Worm (Caenorhabditis elegans) whole organism, L1 larva: Measurements from ENCODE around the gene Y1B5A.1.

Source experiments
- C04F5.9 ChIP-seq: sonication (generic microtip); optimal IDR thresholded peaks from 2 replicates; lab custom pipeline; 2016; ENCODE audit warnings: missing genetic modification characterization, missing compliant biosample characterization
- C16A3.4 ChIP-seq: fragments of 150-350 bp; optimal IDR thresholded peaks from 2 replicates; lab custom pipeline; 2014; ENCODE audit warnings: missing biosample characterization, missing genetic modification characterization
- C34B4.2 ChIP-seq: sonication (generic microtip); optimal IDR thresholded peaks from 2 replicates; lab custom pipeline; 2017; ENCODE audit warnings: mild to moderate bottlenecking, missing genetic modification characterization, missing compliant biosample characterization
- Y116A8C.19 ChIP-seq: sonication (generic microtip); optimal IDR thresholded peaks from 2 replicates; lab custom pipeline; 2016; ENCODE audit warnings: missing compliant biosample characterization, missing genetic modification characterization, borderline replicate concordance
- aly-2 ChIP-seq: fragments of 150-350 bp; optimal IDR thresholded peaks from 2 replicates; lab custom pipeline; 2014; ENCODE audit warnings: missing biosample characterization, missing genetic modification characterization
- blmp-1 ChIP-seq: fragments of 150-350 bp; optimal IDR thresholded peaks from 2 replicates; lab custom pipeline; 2014; ENCODE audit warnings: missing biosample characterization, missing genetic modification characterization
- ceh-82 ChIP-seq, 3 experiments: fragments of 150-350 bp in 1 of 3; sonication (generic microtip) in 2 of 3; optimal IDR thresholded peaks; 2 replicates each; lab custom pipeline; 2014 to 2017; ENCODE audit warnings: missing biosample characterization in 3 of 3, missing genetic modification characterization in 3 of 3
- dpl-1 ChIP-seq, 3 experiments: fragments of 150-350 bp in 2 of 3; sonication (generic microtip) in 1 of 3; optimal IDR thresholded peaks; 2 replicates each; lab custom pipeline; 2014 to 2017; ENCODE audit warnings: missing biosample characterization in 3 of 3, missing genetic modification characterization in 3 of 3, missing genetic modification reagents in 3 of 3
- dsc-1 ChIP-seq: sonication (generic microtip); optimal IDR thresholded peaks from 2 replicates; lab custom pipeline; 2016; ENCODE audit warnings: mild to moderate bottlenecking, missing genetic modification characterization, missing compliant biosample characterization
- efl-1 ChIP-seq, 4 experiments: fragments of 150-350 bp; optimal IDR thresholded peaks in 3 of 4; peaks in 1 of 4; 1 replicate in 1 of 4; 2 replicates in 3 of 4; lab custom pipeline; 2014; ENCODE audit warnings: missing biosample characterization in 2 of 4, missing genetic modification characterization in 2 of 4, missing genetic modification reagents in 2 of 4
- egl-27 ChIP-seq, 2 experiments: fragments of 150-350 bp in 1 of 2; sonication (generic microtip); optimal IDR thresholded peaks; 3 replicates each; lab custom pipeline; 2017 to 2018; ENCODE audit warnings: missing biosample characterization in 2 of 2, missing genetic modification characterization in 2 of 2, missing genetic modification reagents in 2 of 2
- grh-1 ChIP-seq: fragments of 200-800 bp; sonication (Bioruptor generic); IDR thresholded peaks from 2 replicates; pipeline ENCODE4 v1.3.6; 2022; ENCODE audit warnings: missing genetic modification reagents, missing genetic modification characterization, missing compliant biosample characterization
- hpl-2 ChIP-seq: fragments of 150-350 bp; optimal IDR thresholded peaks from 2 replicates; lab custom pipeline; 2014; ENCODE audit warnings: missing biosample characterization, missing genetic modification reagents, missing genetic modification characterization
- jun-1 ChIP-seq: fragments of 150-350 bp; optimal IDR thresholded peaks from 2 replicates; lab custom pipeline; 2014; ENCODE audit warnings: missing biosample characterization, missing genetic modification reagents, missing genetic modification characterization
- lin-14 ChIP-seq: fragments of 200-800 bp; sonication (Bioruptor generic); optimal IDR thresholded peaks from 2 replicates; lab custom pipeline; 2018; ENCODE audit warnings: mild to moderate bottlenecking, missing genetic modification characterization, moderate library complexity, missing compliant biosample characterization
- lin-15B ChIP-seq: fragments of 150-350 bp; sonication (generic microtip); optimal IDR thresholded peaks from 3 replicates; lab custom pipeline; 2014; ENCODE audit warnings: missing biosample characterization, missing genetic modification characterization
- lin-35 ChIP-seq, 2 experiments: fragments of 150-350 bp; optimal IDR thresholded peaks; 2 replicates each; lab custom pipeline; 2014; ENCODE audit warnings: missing biosample characterization in 2 of 2, missing genetic modification characterization in 2 of 2, missing genetic modification reagents in 2 of 2
- lsy-2 ChIP-seq, 2 experiments: fragments of 150-350 bp; optimal IDR thresholded peaks; 2 replicates each; lab custom pipeline; 2014; ENCODE audit warnings: missing biosample characterization in 2 of 2, missing genetic modification characterization in 2 of 2
- mdl-1 ChIP-seq, 2 experiments: fragments of 150-350 bp; optimal IDR thresholded peaks; 2 replicates each; lab custom pipeline; 2014 to 2017; ENCODE audit warnings: missing biosample characterization in 2 of 2, missing genetic modification characterization in 2 of 2, inconsistent platforms in 1 of 2
- mef-2 ChIP-seq: fragments of 150-350 bp; optimal IDR thresholded peaks from 2 replicates; lab custom pipeline; 2014; ENCODE audit warnings: missing biosample characterization, missing genetic modification characterization
- mep-1 ChIP-seq: fragments of 150-350 bp; optimal IDR thresholded peaks from 2 replicates; lab custom pipeline; 2014; ENCODE audit warnings: missing biosample characterization, missing genetic modification characterization
- nhr-19 ChIP-seq: fragments of 200-800 bp; sonication (Bioruptor generic); conservative IDR thresholded peaks from 2 replicates; pipeline ENCODE4 v1.3.6; 2022; ENCODE audit warnings: missing genetic modification characterization, missing compliant biosample characterization
- nhr-20 ChIP-seq: sonication (generic microtip); optimal IDR thresholded peaks from 2 replicates; lab custom pipeline; 2016; ENCODE audit warnings: mild to moderate bottlenecking, missing genetic modification characterization, missing compliant biosample characterization
- nhr-77 ChIP-seq: fragments of 150-350 bp; optimal IDR thresholded peaks from 2 replicates; lab custom pipeline; 2014; ENCODE audit warnings: missing biosample characterization, missing genetic modification characterization
- nhr-85 ChIP-seq: sonication (generic microtip); peaks from one replicate; lab custom pipeline; 2016; ENCODE audit warnings: missing genetic modification characterization, inconsistent platforms, missing compliant biosample characterization
- nhr-90 ChIP-seq: sonication (generic microtip); optimal IDR thresholded peaks from 2 replicates; lab custom pipeline; 2016; ENCODE audit warnings: mild to moderate bottlenecking, missing genetic modification characterization, missing compliant biosample characterization; ENCODE audit not compliant: poor library complexity
- skn-1 ChIP-seq: fragments of 150-350 bp; optimal IDR thresholded peaks from 2 replicates; lab custom pipeline; 2014; ENCODE audit warnings: missing biosample characterization, missing genetic modification characterization
- snpc-4 ChIP-seq: fragments of 150-350 bp; optimal IDR thresholded peaks from 2 replicates; lab custom pipeline; 2014; ENCODE audit warnings: missing biosample characterization, missing genetic modification characterization
- snu-23 ChIP-seq: sonication (generic microtip); optimal IDR thresholded peaks from 2 replicates; lab custom pipeline; 2016; ENCODE audit warnings: missing genetic modification characterization, missing compliant biosample characterization
- sox-4 ChIP-seq: sonication (generic microtip); optimal IDR thresholded peaks from 2 replicates; lab custom pipeline; 2016; ENCODE audit warnings: missing genetic modification characterization, missing compliant biosample characterization
- tbx-2 ChIP-seq: sonication (generic microtip); optimal IDR thresholded peaks from 2 replicates; lab custom pipeline; 2016; ENCODE audit warnings: missing genetic modification characterization, missing compliant biosample characterization
- tlp-1 ChIP-seq: fragments of 150-350 bp; optimal IDR thresholded peaks from 2 replicates; lab custom pipeline; 2014; ENCODE audit warnings: missing biosample characterization, missing genetic modification characterization
- unc-130 ChIP-seq: fragments of 150-350 bp; optimal IDR thresholded peaks from 2 replicates; lab custom pipeline; 2017; ENCODE audit warnings: missing biosample characterization, missing genetic modification characterization, inconsistent platforms
- unc-62 ChIP-seq: fragments of 150-350 bp; optimal IDR thresholded peaks from 2 replicates; lab custom pipeline; 2014; ENCODE audit warnings: missing biosample characterization, missing genetic modification reagents, missing genetic modification characterization
- unc-86 ChIP-seq: sonication (generic microtip); optimal IDR thresholded peaks from 2 replicates; lab custom pipeline; 2016; ENCODE audit warnings: missing genetic modification characterization, missing compliant biosample characterization
- unc-98 ChIP-seq: fragments of 200-800 bp; sonication (Bioruptor generic); IDR thresholded peaks from 2 replicates; pipeline ENCODE4 v1.3.6; 2022; ENCODE audit warnings: missing genetic modification characterization, missing compliant biosample characterization
- xbp-1 ChIP-seq: sonication (generic microtip); optimal IDR thresholded peaks from 2 replicates; lab custom pipeline; 2016; ENCODE audit warnings: missing genetic modification characterization, missing compliant biosample characterization
- ztf-4 ChIP-seq: fragments of 150-350 bp; optimal IDR thresholded peaks from 2 replicates; lab custom pipeline; 2014; ENCODE audit warnings: missing biosample characterization, missing genetic modification characterization

Y1B5A.1 gene

ce11 chrX:7099049-7099448, 13.9 kb downstream of the Y1B5A.1 start:
- TF ChIP-seq dsc-1 (tag; lab: Kevin White, UChicago) (no peak), efl-1 (optimal IDR thresholded peaks at IDR 0.05; lab: Kevin White, UChicago) (no peak), efl-1 (GFP tag; optimal IDR thresholded peaks at IDR 0.05 in 1 of 2; lab: Kevin White, UChicago) (peak in 1 of 2 experiments; percentile 84)

- TF ChIP-seq C04F5.9 (no peak), Y116A8C.19 (tag; lab: Kevin White, UChicago) (no peak), snpc-4 (tag; lab: Kevin White, UChicago) (no peak), dsc-1 (tag; lab: Kevin White, UChicago) (no peak), mep-1 (tag; lab: Kevin White, UChicago) (peak; percentile 60), mef-2 (tag; lab: Kevin White, UChicago) (no peak), egl-27 (tag; optimal IDR thresholded peaks at IDR 0.05; lab: Kevin White, UChicago) (no peak), tlp-1 (tag; lab: Kevin White, UChicago) (no peak), lin-35 (GFP tag; optimal IDR thresholded peaks at IDR 0.05; lab: Kevin White, UChicago) (peak; percentile 17 to 65), nhr-19 (GFP tag; lab: Robert Waterston, UW) (0 out of 2 replicates have a peak, but pooled peaks have one; percentile 5), mdl-1 (tag; optimal IDR thresholded peaks at IDR 0.05; lab: Kevin White, UChicago) (peak in 1 of 2 experiments; percentile 45), sox-4 (tag; lab: Kevin White, UChicago) (no peak), ztf-4 (tag; lab: Kevin White, UChicago) (no peak), nhr-90 (tag; lab: Kevin White, UChicago) (peak; percentile 7), unc-130 (tag; lab: Kevin White, UChicago) (peak; percentile 0), aly-2 (tag; lab: Kevin White, UChicago) (no peak), snu-23 (GFP tag; lab: Kevin White, UChicago) (peak; percentile 53), ceh-82 (tag; optimal IDR thresholded peaks at IDR 0.05; lab: Kevin White, UChicago) (peak in 1 of 3 experiments; percentile 20), nhr-20 (tag; lab: Kevin White, UChicago) (peak; percentile 26), unc-98 (GFP tag; lab: Robert Waterston, UW) (no peak), lin-15B (tag; lab: Kevin White, UChicago) (peak; percentile 22), efl-1 (optimal IDR thresholded peaks at IDR 0.05; lab: Kevin White, UChicago) (peak in 1 of 2 experiments; percentile 14), efl-1 (GFP tag; optimal IDR thresholded peaks at IDR 0.05 in 1 of 2; lab: Kevin White, UChicago) (peak in 1 of 2 experiments; percentile 1), jun-1 (tag; lab: Kevin White, UChicago) (no peak), lin-14 (GFP tag; lab: Kevin White, UChicago) (peak; percentile 69), lsy-2 (tag; optimal IDR thresholded peaks at IDR 0.05; lab: Kevin White, UChicago) (peak in 1 of 2 experiments; percentile 49), nhr-77 (tag; lab: Kevin White, UChicago) (no peak), C16A3.4 (tag; lab: Kevin White, UChicago) (peak; percentile 45), hpl-2 (GFP tag; lab: Kevin White, UChicago) (no peak), blmp-1 (tag; lab: Kevin White, UChicago) (peak; percentile 74), dpl-1 (GFP tag; optimal IDR thresholded peaks at IDR 0.05; lab: Kevin White, UChicago) (peak; percentile 16 to 31 (median 29)), skn-1 (no peak), xbp-1 (peak; percentile 71), grh-1 (GFP tag; lab: Robert Waterston, UW) (no peak)
- TF ChIP-seq, all 84 proteins: peak for 17
Observed at ce11 chrX:7100290-7100689, 15.1 kb downstream of the Y1B5A.1 start, which contains the start of gene C36B7.6. C36B7.6 (minus strand) TSS chrX:7100338.

- TF ChIP-seq tbx-2 (tag; lab: Kevin White, UChicago) = no peak
- no peak for TF ChIP-seq unc-86 (tag; lab: Kevin White, UChicago)
- TF ChIP-seq dsc-1 (tag; lab: Kevin White, UChicago) = peak; percentile 3
- no peak for TF ChIP-seq hpl-2 (GFP tag; lab: Kevin White, UChicago)
Observed at ce11 chrX:7101477-7101876, 16.3 kb downstream of the Y1B5A.1 start, which contains the start of gene C36B7.3. C36B7.3 (plus strand) TSS chrX:7101777.

ce11 chrX:7106103-7106502, 20.9 kb downstream of the Y1B5A.1 start, which contains the start of gene C36B7.2:
C36B7.2 (plus strand) TSS chrX:7106403.
- no peak for TF ChIP-seq unc-62 (GFP tag; lab: Kevin White, UChicago)
- no peak for TF ChIP-seq nhr-85 (tag; lab: Kevin White, UChicago)
- no peak for TF ChIP-seq unc-130 (tag; lab: Kevin White, UChicago)
- no peak for TF ChIP-seq C34B4.2 (tag; lab: Kevin White, UChicago)
- TF ChIP-seq snpc-4 (tag; lab: Kevin White, UChicago) = no peak
- TF ChIP-seq, all 84 proteins: peak for 0
